Worm (Caenorhabditis elegans) whole organism, young adult: ENCODE results near the gene W06D12.6.

ENCODE experiments used
- him-1 ChIP-seq: sonication (generic microtip); optimal IDR thresholded peaks from 2 replicates; lab custom pipeline; 2016; ENCODE audit warnings: missing genotype, missing genetic modification reagents, missing genetic modification characterization, missing compliant biosample characterization
- madf-10 ChIP-seq: sonication (generic microtip); optimal IDR thresholded peaks from 2 replicates; lab custom pipeline; 2016; ENCODE audit warnings: mild to moderate bottlenecking, missing genetic modification characterization, missing compliant biosample characterization
- unc-62 ChIP-seq: fragments of 150-350 bp; optimal IDR thresholded peaks from 2 replicates; lab custom pipeline; 2014; ENCODE audit warnings: missing biosample characterization, missing genetic modification reagents, missing genetic modification characterization

ce11 chrV:17739801-17740200 lies 33.9 kb downstream of the W06D12.6 start, which contains the start of gene cutl-4:
- TF ChIP-seq unc-62 (GFP tag; lab: Kevin White, UChicago) (no peak), him-1 (tag; lab: Kevin White, UChicago) (no peak), madf-10 (tag; lab: Kevin White, UChicago) (no peak)
